Fruit fly (Drosophila melanogaster) whole organism, wandering third instar larva: ENCODE measurements around the gene Larp7.
A peak's percentile ranks its signal among the peaks of the same experiment; 100 is the strongest.

ENCODE experiments used
- CG9705 ChIP-seq: fragments of 200-800 bp; sonication (Bioruptor generic); optimal IDR thresholded peaks from 2 replicates; lab custom pipeline; 2018; ENCODE audit warnings: missing biosample characterization, mild to moderate bottlenecking, missing genetic modification characterization
- Dfd ChIP-seq: fragments of >200 bp; optimal IDR thresholded peaks from 2 replicates; lab custom pipeline; 2017; ENCODE audit warnings: missing biosample characterization, missing genetic modification characterization
- Dif ChIP-seq: fragments of 200-275, 200-300 bp; sonication (Bioruptor generic); optimal IDR thresholded peaks from 2 replicates; lab custom pipeline; 2018; ENCODE audit warnings: missing biosample characterization, missing genetic modification characterization; ENCODE audit not compliant: partially characterized antibody
- GATAd ChIP-seq: sonication (Bioruptor generic); optimal IDR thresholded peaks from 2 replicates; lab custom pipeline; 2016; ENCODE audit warnings: missing biosample characterization, missing genetic modification characterization
- HLH106 ChIP-seq: fragments of 200-800 bp; optimal IDR thresholded peaks from 3 replicates; lab custom pipeline; 2019; ENCODE audit warnings: missing biosample characterization, mild to moderate bottlenecking, missing genetic modification characterization, moderate library complexity
- Hnf4 ChIP-seq: fragments of 200-800 bp; sonication (Bioruptor generic); optimal IDR thresholded peaks from 2 replicates; lab custom pipeline; 2016; ENCODE audit warnings: missing biosample characterization, mild to moderate bottlenecking, missing genetic modification characterization
- Hr78 ChIP-seq: fragments of >200 bp; optimal IDR thresholded peaks from 2 replicates; lab custom pipeline; 2017; ENCODE audit warnings: missing biosample characterization, missing genetic modification characterization
- Hr83 ChIP-seq: fragments of 200-300 bp; sonication (Bioruptor generic); optimal IDR thresholded peaks from 2 replicates; lab custom pipeline; 2016; ENCODE audit warnings: missing biosample characterization, mild to moderate bottlenecking, missing genetic modification characterization, moderate library complexity; ENCODE audit not compliant: poor library complexity, severe bottlenecking
- Jra ChIP-seq: sonication (Bioruptor generic); optimal IDR thresholded peaks from 2 replicates; lab custom pipeline; 2016; ENCODE audit warnings: missing biosample characterization, missing genetic modification characterization
- Mio ChIP-seq: sonication (Bioruptor generic); optimal IDR thresholded peaks from 2 replicates; lab custom pipeline; 2016; ENCODE audit warnings: missing biosample characterization, missing genetic modification characterization
- Myc ChIP-seq: fragments of >200 bp; optimal IDR thresholded peaks from 2 replicates; lab custom pipeline; 2017
- OdsH ChIP-seq: fragments of 200-800 bp; sonication (Bioruptor generic); optimal IDR thresholded peaks from 2 replicates; lab custom pipeline; 2016; ENCODE audit warnings: missing biosample characterization, mild to moderate bottlenecking, missing genetic modification characterization
- Rel ChIP-seq, 2 experiments: fragments of 200-800 bp; sonication (Bioruptor generic) in 1 of 2; optimal IDR thresholded peaks; 2 replicates in 1 of 2; 3 replicates in 1 of 2; lab custom pipeline; 2016 to 2019; ENCODE audit warnings: mild to moderate bottlenecking in 2 of 2, missing biosample characterization in 2 of 2, missing genetic modification characterization in 2 of 2, moderate library complexity in 1 of 2
- Sp1 ChIP-seq: fragments of 200-800 bp; sonication (Bioruptor generic); optimal IDR thresholded peaks from 3 replicates; lab custom pipeline; 2019; ENCODE audit warnings: missing biosample characterization, mild to moderate bottlenecking, missing genetic modification characterization, moderate library complexity
- Vsx2 ChIP-seq: fragments of 200-300, 225-300 bp; sonication (Bioruptor generic); optimal IDR thresholded peaks from 2 replicates; lab custom pipeline; 2018; ENCODE audit warnings: missing biosample characterization, missing genetic modification characterization; ENCODE audit not compliant: partially characterized antibody
- br ChIP-seq: fragments of 200-800 bp; sonication (Bioruptor generic); optimal IDR thresholded peaks from 2 replicates; lab custom pipeline; 2016; ENCODE audit warnings: missing biosample characterization, missing genetic modification characterization
- brk ChIP-seq: fragments of 200-800 bp; sonication (Bioruptor generic); optimal IDR thresholded peaks from 2 replicates; lab custom pipeline; 2016; ENCODE audit warnings: missing biosample characterization, mild to moderate bottlenecking, missing genetic modification characterization
- dl ChIP-seq, 2 experiments: fragments of 175-275, 200-275 bp in 1 of 2; fragments of 200-275 bp in 1 of 2; sonication (Bioruptor generic); optimal IDR thresholded peaks; lab custom pipeline; 2018; ENCODE audit warnings: mild to moderate bottlenecking in 2 of 2, missing biosample characterization in 2 of 2, missing genetic modification characterization in 2 of 2, moderate library complexity in 2 of 2; ENCODE audit not compliant: partially characterized antibody in 2 of 2, insufficient read depth in 1 of 2
- dmrt93B ChIP-seq: fragments of 200-800 bp; sonication (Bioruptor generic); optimal IDR thresholded peaks from 2 replicates; lab custom pipeline; 2018; ENCODE audit warnings: missing biosample characterization, mild to moderate bottlenecking, missing genetic modification characterization
- ey ChIP-seq: fragments of 200-800 bp; sonication (Bioruptor generic); optimal IDR thresholded peaks from 2 replicates; lab custom pipeline; 2016; ENCODE audit warnings: missing biosample characterization, missing genetic modification characterization
- foxo ChIP-seq, 2 experiments: fragments of 200-800 bp; sonication (Bioruptor generic); optimal IDR thresholded peaks; 2 replicates in 1 of 2; 3 replicates in 1 of 2; lab custom pipeline; 2016 to 2017; ENCODE audit warnings: missing biosample characterization in 2 of 2, missing genetic modification characterization in 2 of 2
- fru ChIP-seq: fragments of 200-800 bp; sonication (Bioruptor generic); optimal IDR thresholded peaks from 3 replicates; lab custom pipeline; 2016; ENCODE audit warnings: missing biosample characterization, mild to moderate bottlenecking, missing genetic modification characterization
- h ChIP-seq: fragments of 200-800 bp; sonication (Bioruptor generic); optimal IDR thresholded peaks from 3 replicates; lab custom pipeline; 2016; ENCODE audit warnings: missing biosample characterization, mild to moderate bottlenecking, missing genetic modification characterization
- lola ChIP-seq: fragments of >200 bp; optimal IDR thresholded peaks from 2 replicates; lab custom pipeline; 2017; ENCODE audit warnings: missing biosample characterization, missing genetic modification characterization
- pan ChIP-seq: fragments of >200 bp; optimal IDR thresholded peaks from 2 replicates; lab custom pipeline; 2017
- psq ChIP-seq: fragments of 200-800 bp; sonication (Bioruptor generic); optimal IDR thresholded peaks from 3 replicates; lab custom pipeline; 2017; ENCODE audit warnings: missing biosample characterization, mild to moderate bottlenecking, missing genetic modification characterization, moderate library complexity
- rgr ChIP-seq: fragments of 200-800 bp; sonication (Bioruptor generic); optimal IDR thresholded peaks from 3 replicates; lab custom pipeline; 2016; ENCODE audit warnings: missing biosample characterization, mild to moderate bottlenecking, missing genetic modification characterization
- sage ChIP-seq: fragments of 200-800 bp; sonication (Bioruptor generic); optimal IDR thresholded peaks from 2 replicates; lab custom pipeline; 2016; ENCODE audit warnings: missing biosample characterization, mild to moderate bottlenecking, missing genetic modification characterization
- sv ChIP-seq: fragments of 200-800 bp; sonication (Bioruptor generic); optimal IDR thresholded peaks from 3 replicates; lab custom pipeline; 2016; ENCODE audit warnings: missing biosample characterization, missing genetic modification characterization
- usp ChIP-seq: fragments of >200 bp; optimal IDR thresholded peaks from 2 replicates; lab custom pipeline; 2017; ENCODE audit warnings: missing biosample characterization, missing genetic modification characterization
- woc ChIP-seq: sonication (Bioruptor generic); optimal IDR thresholded peaks from 2 replicates; lab custom pipeline; 2016; ENCODE audit warnings: missing biosample characterization, mild to moderate bottlenecking, missing genetic modification characterization

Larp7 gene

dm6 chrX:9250161-9250831 lies 6.7 kb downstream of the Larp7 start, which contains the start of gene CG17754:
Gene CG17754, plus strand, starts transcription at chrX:9250420.
- TF ChIP-seq rgr (peak; percentile 11), OdsH (GFP tag; lab: Kevin White, UChicago) (no peak), Sp1 (GFP tag; lab: Kevin White, UChicago) (peak; percentile 14), woc (GFP tag; lab: Kevin White, UChicago) (peak; percentile 6), ey (no peak), Rel (GFP tag; optimal IDR thresholded peaks at IDR 0.05; lab: Kevin White, UChicago) (no peak), Rel (tag; optimal IDR thresholded peaks at IDR 0.05; lab: Kevin White, UChicago) (peak; percentile 100), fru (GFP tag; lab: Kevin White, UChicago) (peak; percentile 7), brk (GFP tag; lab: Kevin White, UChicago) (no peak)

dm6 chrX:9251212-9251877 lies 7.7 kb downstream of the Larp7 start:
- peak; percentile 50 for TF ChIP-seq Jra (GFP tag; lab: Kevin White, UChicago)
- TF ChIP-seq woc (GFP tag; lab: Kevin White, UChicago), result peak; percentile 62
- peak in 1 of 2 experiments; percentile 70 for TF ChIP-seq foxo (GFP tag; optimal IDR thresholded peaks at IDR 0.05; lab: Kevin White, UChicago)
- TF ChIP-seq Myc (lab: Kevin White, UChicago), result no peak
- no peak for TF ChIP-seq Mio (GFP tag; lab: Kevin White, UChicago)
- no peak for TF ChIP-seq Dif
- peak; percentile 56 for TF ChIP-seq Sp1 (GFP tag; lab: Kevin White, UChicago)
- TF ChIP-seq Hnf4 (GFP tag; lab: Kevin White, UChicago), result peak; percentile 72
- peak; percentile 25 for TF ChIP-seq psq (GFP tag; lab: Kevin White, UChicago)
- TF ChIP-seq Dfd, result no peak
- TF ChIP-seq br (GFP tag; lab: Kevin White, UChicago), result peak; percentile 55
- no peak for TF ChIP-seq Vsx2
- TF ChIP-seq h (GFP tag; lab: Kevin White, UChicago), result peak; percentile 58
- no peak for TF ChIP-seq Rel (GFP tag; optimal IDR thresholded peaks at IDR 0.05; lab: Kevin White, UChicago)
- peak; percentile 39 for TF ChIP-seq Rel (tag; optimal IDR thresholded peaks at IDR 0.05; lab: Kevin White, UChicago)
- TF ChIP-seq sv (GFP tag; lab: Kevin White, UChicago), result no peak
- peak; percentile 53 for TF ChIP-seq fru (GFP tag; lab: Kevin White, UChicago)
- peak; percentile 66 for TF ChIP-seq ey
- TF ChIP-seq dmrt93B (GFP tag; lab: Kevin White, UChicago), result no peak
- TF ChIP-seq Hr78 (GFP tag; lab: Kevin White, UChicago), result no peak
- TF ChIP-seq OdsH (GFP tag; lab: Kevin White, UChicago), result peak; percentile 49
- peak; percentile 66 for TF ChIP-seq rgr
- TF ChIP-seq pan (lab: Kevin White, UChicago), result no peak
- TF ChIP-seq usp (GFP tag; lab: Kevin White, UChicago), result no peak
- TF ChIP-seq sage (GFP tag; lab: Kevin White, UChicago), result no peak
- peak; percentile 43 for TF ChIP-seq CG9705
- peak; percentile 61 for TF ChIP-seq HLH106 (tag; lab: Kevin White, UChicago)
- TF ChIP-seq Hr83 (GFP tag; lab: Kevin White, UChicago), result peak; percentile 24
- no peak for TF ChIP-seq dl (GFP tag; optimal IDR thresholded peaks at IDR 0.05; lab: Kevin White, UChicago; ENCODE audit: insufficient read depth in 1 of 2, partially characterized antibody in 2 of 2)

- TF ChIP-seq HLH106 (tag; lab: Kevin White, UChicago) (peak; percentile 5), Rel (GFP tag; optimal IDR thresholded peaks at IDR 0.05; lab: Kevin White, UChicago) (no peak), Rel (tag; optimal IDR thresholded peaks at IDR 0.05; lab: Kevin White, UChicago) (peak; percentile 6), woc (GFP tag; lab: Kevin White, UChicago) (peak; percentile 7), lola (no peak)
Measured at dm6 chrX:9252051-9252708, 8.6 kb downstream of the Larp7 start.

- TF ChIP-seq GATAd (GFP tag; lab: Kevin White, UChicago), result no peak
- TF ChIP-seq, all 38 proteins: peak for 0
Measured at dm6 chrX:9255021-9255420, 11.4 kb downstream of the Larp7 start.
